Fruit fly (Drosophila melanogaster) whole organism, embryonic: ENCODE measurements around the gene nenya.

Source experiments
- Bteb2 ChIP-seq: fragments of 200-800 bp; sonication (Bioruptor generic); optimal IDR thresholded peaks from 2 replicates; lab custom pipeline; 2016; ENCODE audit warnings: missing biosample characterization, missing genetic modification characterization
- CG10543 ChIP-seq: fragments of 200-800 bp; sonication (Bioruptor generic); optimal IDR thresholded peaks from 3 replicates; lab custom pipeline; 2017; ENCODE audit warnings: missing biosample characterization, mild to moderate bottlenecking, missing genetic modification characterization, moderate library complexity
- CG14441 ChIP-seq: fragments of 200-800 bp; sonication (Bioruptor generic); IDR thresholded peaks from 2 replicates; pipeline ENCODE4 v1.3.6; 2022; ENCODE audit warnings: missing biosample characterization, missing genetic modification characterization
- CG14710 ChIP-seq: fragments of 200-800 bp; sonication (Bioruptor generic); optimal IDR thresholded peaks from 3 replicates; lab custom pipeline; 2019; ENCODE audit warnings: missing biosample characterization, mild to moderate bottlenecking, missing genetic modification characterization, moderate library complexity
- CG15011 ChIP-seq: fragments of 200-800 bp; sonication (Bioruptor generic); optimal IDR thresholded peaks from 3 replicates; lab custom pipeline; 2018; ENCODE audit warnings: missing biosample characterization, mild to moderate bottlenecking, missing genetic modification characterization
- CG15479 ChIP-seq: fragments of 200-800 bp; sonication (Bioruptor generic); optimal IDR thresholded peaks from 3 replicates; lab custom pipeline; 2019; ENCODE audit warnings: missing biosample characterization, mild to moderate bottlenecking, missing genetic modification characterization, moderate library complexity
- CG18599 ChIP-seq: fragments of 200-800 bp; sonication (Bioruptor generic); optimal IDR thresholded peaks from 3 replicates; lab custom pipeline; 2017; ENCODE audit warnings: missing biosample characterization, missing genetic modification characterization, mild to moderate bottlenecking, moderate library complexity, missing genetic modification reagents
- CG3838 ChIP-seq: fragments of 200-800 bp; sonication (Bioruptor generic); optimal IDR thresholded peaks from 3 replicates; lab custom pipeline; 2016; ENCODE audit warnings: missing biosample characterization, missing genetic modification characterization
- CG6175 ChIP-seq: fragments of 200-800 bp; sonication (Bioruptor generic); IDR thresholded peaks from 3 replicates; pipeline ENCODE4 v1.3.6; 2022; ENCODE audit warnings: missing biosample characterization, missing genetic modification characterization
- CG9932 ChIP-seq: fragments of 200-800 bp; sonication (Bioruptor generic); IDR thresholded peaks from 2 replicates; pipeline ENCODE4 v1.3.6; 2022; ENCODE audit warnings: missing biosample characterization, missing genetic modification characterization
- Dp ChIP-seq: fragments of 200-800 bp; sonication (Bioruptor generic); optimal IDR thresholded peaks from 2 replicates; lab custom pipeline; 2018; ENCODE audit warnings: missing biosample characterization, mild to moderate bottlenecking, missing genetic modification characterization, moderate library complexity
- H15 ChIP-seq: fragments of 200-800 bp; sonication (Bioruptor generic); IDR thresholded peaks from 3 replicates; pipeline ENCODE4 v1.3.6; 2022; ENCODE audit warnings: missing biosample characterization, missing genetic modification characterization
- HLH3B ChIP-seq: fragments of 200-800 bp; sonication (Bioruptor generic); IDR thresholded peaks from 2 replicates; pipeline ENCODE4 v1.3.6; 2022; ENCODE audit warnings: missing biosample characterization, missing genetic modification characterization
- Hmr ChIP-seq: fragments of 200-800 bp; sonication (Bioruptor generic); optimal IDR thresholded peaks from 3 replicates; lab custom pipeline; 2017; ENCODE audit warnings: mild to moderate bottlenecking, missing biosample characterization, missing genetic modification reagents, missing genetic modification characterization
- Hmx ChIP-seq: fragments of 200-800 bp; sonication (Bioruptor generic); optimal IDR thresholded peaks from 2 replicates; lab custom pipeline; 2016; ENCODE audit warnings: missing biosample characterization, missing genetic modification characterization
- Hr78 ChIP-seq, 2 experiments: fragments of 200-800 bp in 1 of 2; fragments of >200 bp in 1 of 2; sonication (Bioruptor generic) in 1 of 2; optimal IDR thresholded peaks; 2 replicates each; lab custom pipeline; 2017 to 2019; ENCODE audit warnings: missing biosample characterization in 2 of 2, missing genetic modification characterization in 2 of 2, mild to moderate bottlenecking in 1 of 2, moderate library complexity in 1 of 2
- Jarid2 ChIP-seq: fragments of 200-800 bp; sonication (Bioruptor generic); optimal IDR thresholded peaks from 3 replicates; lab custom pipeline; 2017; ENCODE audit warnings: mild to moderate bottlenecking, missing biosample characterization, missing genetic modification reagents, missing genetic modification characterization
- Lhr ChIP-seq: fragments of 200-800 bp; sonication (Bioruptor generic); optimal IDR thresholded peaks from 3 replicates; lab custom pipeline; 2017; ENCODE audit warnings: mild to moderate bottlenecking, missing biosample characterization, missing genetic modification reagents, missing genetic modification characterization
- Med ChIP-seq: fragments of 200-800 bp; sonication (Bioruptor generic); peaks from one replicate; lab custom pipeline; 2016; ENCODE audit warnings: missing biosample characterization, missing genetic modification characterization, mild to moderate bottlenecking, inconsistent platforms, moderate library complexity
- Opbp ChIP-seq: fragments of 200-800 bp; sonication (Bioruptor generic); IDR thresholded peaks from 3 replicates; pipeline ENCODE4 v1.3.6; 2022; ENCODE audit warnings: missing biosample characterization, missing genetic modification characterization; ENCODE audit not compliant: partially characterized antibody
- Optix ChIP-seq: fragments of 200-800 bp; sonication (Bioruptor generic); IDR thresholded peaks from 3 replicates; pipeline ENCODE4 v1.3.6; 2022; ENCODE audit warnings: missing biosample characterization, missing genetic modification characterization
- Rx ChIP-seq: fragments of 200-800 bp; sonication (Bioruptor generic); IDR thresholded peaks from 2 replicates; pipeline ENCODE4 v1.3.6; 2022; ENCODE audit warnings: missing biosample characterization, missing genetic modification characterization
- Taf1 ChIP-seq: fragments of 200-800 bp; sonication (Bioruptor generic); IDR thresholded peaks from 2 replicates; pipeline ENCODE4 v1.3.6; 2022; ENCODE audit warnings: missing biosample characterization, missing genetic modification characterization
- YL-1 ChIP-seq: fragments of 200-800 bp; sonication (Bioruptor generic); optimal IDR thresholded peaks from 3 replicates; lab custom pipeline; 2017; ENCODE audit warnings: missing biosample characterization, mild to moderate bottlenecking, missing genetic modification characterization
- al ChIP-seq: fragments of 200-800 bp; sonication (Bioruptor generic); IDR thresholded peaks from 2 replicates; pipeline ENCODE4 v1.3.6; 2022; ENCODE audit warnings: missing biosample characterization, missing genetic modification characterization
- bbx ChIP-seq: fragments of 200-800 bp; sonication (Bioruptor generic); IDR thresholded peaks from 2 replicates; pipeline ENCODE4 v1.3.6; 2022; ENCODE audit warnings: missing biosample characterization, missing genetic modification characterization; ENCODE audit not compliant: partially characterized antibody
- cato ChIP-seq: fragments of 200-800 bp; sonication (Bioruptor generic); optimal IDR thresholded peaks from 2 replicates; lab custom pipeline; 2016; ENCODE audit warnings: missing biosample characterization, missing genetic modification characterization, borderline replicate concordance
- dati ChIP-seq: fragments of 200-800 bp; sonication (Bioruptor generic); IDR thresholded peaks from 2 replicates; pipeline ENCODE4 v1.3.6; 2022; ENCODE audit warnings: missing biosample characterization, missing genetic modification characterization
- dpn ChIP-seq, 2 experiments: fragments of 200-800 bp; sonication (Bioruptor generic); optimal IDR thresholded peaks; 3 replicates each; lab custom pipeline; 2016; ENCODE audit warnings: missing biosample characterization in 2 of 2, missing genetic modification characterization in 2 of 2
- dysf ChIP-seq: fragments of 200-800 bp; sonication (Bioruptor generic); IDR thresholded peaks from 3 replicates; pipeline ENCODE4 v1.3.6; 2022; ENCODE audit warnings: missing biosample characterization, missing genetic modification characterization
- eve ChIP-seq, 2 experiments: fragments of >200 bp; optimal IDR thresholded peaks; 2 replicates each; lab custom pipeline; 2017; ENCODE audit warnings: missing biosample characterization in 2 of 2, missing genetic modification characterization in 2 of 2
- gro ChIP-seq: fragments of 200-800 bp; sonication (Bioruptor generic); optimal IDR thresholded peaks from 2 replicates; lab custom pipeline; 2016; ENCODE audit warnings: missing biosample characterization, missing genetic modification characterization
- gt ChIP-seq: fragments of 200-800 bp; sonication (Bioruptor generic); IDR thresholded peaks from 2 replicates; pipeline ENCODE4 v1.3.6; 2022; ENCODE audit warnings: missing biosample characterization, missing genetic modification characterization
- hb ChIP-seq: fragments of 200-800 bp; sonication (Bioruptor generic); IDR thresholded peaks from 3 replicates; pipeline ENCODE4 v1.3.6; 2022; ENCODE audit warnings: missing biosample characterization, missing genetic modification characterization; ENCODE audit not compliant: partially characterized antibody
- hkb ChIP-seq, 2 experiments: fragments of 200-800 bp in 1 of 2; fragments of >200 bp in 1 of 2; sonication (Bioruptor generic) in 1 of 2; IDR thresholded peaks in 1 of 2; optimal IDR thresholded peaks in 1 of 2; 2 replicates each; pipeline versions ENCODE4 v1.3.6 to Lab custom; 2017 to 2022; ENCODE audit warnings: missing biosample characterization in 1 of 2, missing genetic modification characterization in 1 of 2
- jigr1 ChIP-seq: fragments of 200-800 bp; sonication (Bioruptor generic); IDR thresholded peaks from 3 replicates; pipeline ENCODE4 v1.3.6; 2022; ENCODE audit warnings: missing biosample characterization, missing genetic modification characterization
- lilli ChIP-seq: fragments of 200-800 bp; sonication (Bioruptor generic); optimal IDR thresholded peaks from 3 replicates; lab custom pipeline; 2016; ENCODE audit warnings: missing biosample characterization, missing genetic modification characterization
- luna ChIP-seq: fragments of 200-800 bp; sonication (Bioruptor generic); optimal IDR thresholded peaks from 2 replicates; lab custom pipeline; 2016; ENCODE audit warnings: missing biosample characterization, missing genetic modification characterization
- mld ChIP-seq: fragments of 200-800 bp; sonication (Bioruptor generic); IDR thresholded peaks from 3 replicates; pipeline ENCODE4 v1.3.6; 2022; ENCODE audit warnings: missing biosample characterization, missing genetic modification characterization; ENCODE audit not compliant: partially characterized antibody
- nmo ChIP-seq: fragments of 200-800 bp; sonication (Bioruptor generic); optimal IDR thresholded peaks from 2 replicates; lab custom pipeline; 2018; ENCODE audit warnings: missing biosample characterization, mild to moderate bottlenecking, missing genetic modification characterization, moderate library complexity
- pho ChIP-seq: fragments of 200-800 bp; sonication (Bioruptor generic); optimal IDR thresholded peaks from 2 replicates; lab custom pipeline; 2016; ENCODE audit warnings: missing biosample characterization, missing genetic modification characterization
- pnt ChIP-seq: fragments of 200-800 bp; sonication (Bioruptor generic); optimal IDR thresholded peaks from 3 replicates; lab custom pipeline; 2016; ENCODE audit warnings: missing biosample characterization, missing genetic modification characterization
- sc ChIP-seq, 3 experiments: fragments of >200 bp in 2 of 3; fragments of 200-800 bp in 1 of 3; sonication (Bioruptor generic) in 1 of 3; optimal IDR thresholded peaks; 2 replicates in 2 of 3; 3 replicates in 1 of 3; lab custom pipeline; 2017; ENCODE audit warnings: mild to moderate bottlenecking in 1 of 3, missing biosample characterization in 1 of 3, missing genetic modification characterization in 1 of 3, missing genetic modification reagents in 1 of 3
- slbo ChIP-seq: fragments of 200-800 bp; sonication (Bioruptor generic); IDR thresholded peaks from 2 replicates; pipeline ENCODE4 v1.3.6; 2022; ENCODE audit warnings: missing biosample characterization, missing genetic modification characterization
- stwl ChIP-seq: fragments of 200-800 bp; sonication (Bioruptor generic); optimal IDR thresholded peaks from 3 replicates; lab custom pipeline; 2018; ENCODE audit warnings: missing biosample characterization, mild to moderate bottlenecking, missing genetic modification characterization, moderate library complexity
- usp ChIP-seq: fragments of >200 bp; optimal IDR thresholded peaks from 2 replicates; lab custom pipeline; 2017; ENCODE audit warnings: missing biosample characterization, missing genetic modification characterization
- zen ChIP-seq: fragments of 200-800 bp; sonication (Bioruptor generic); optimal IDR thresholded peaks from 3 replicates; lab custom pipeline; 2018; ENCODE audit warnings: missing biosample characterization, mild to moderate bottlenecking, missing genetic modification characterization, moderate library complexity
- zf30C ChIP-seq: fragments of 200-800 bp; sonication (Bioruptor generic); optimal IDR thresholded peaks from 3 replicates; lab custom pipeline; 2018; ENCODE audit warnings: missing biosample characterization, mild to moderate bottlenecking, missing genetic modification characterization

nenya gene

DNA sequence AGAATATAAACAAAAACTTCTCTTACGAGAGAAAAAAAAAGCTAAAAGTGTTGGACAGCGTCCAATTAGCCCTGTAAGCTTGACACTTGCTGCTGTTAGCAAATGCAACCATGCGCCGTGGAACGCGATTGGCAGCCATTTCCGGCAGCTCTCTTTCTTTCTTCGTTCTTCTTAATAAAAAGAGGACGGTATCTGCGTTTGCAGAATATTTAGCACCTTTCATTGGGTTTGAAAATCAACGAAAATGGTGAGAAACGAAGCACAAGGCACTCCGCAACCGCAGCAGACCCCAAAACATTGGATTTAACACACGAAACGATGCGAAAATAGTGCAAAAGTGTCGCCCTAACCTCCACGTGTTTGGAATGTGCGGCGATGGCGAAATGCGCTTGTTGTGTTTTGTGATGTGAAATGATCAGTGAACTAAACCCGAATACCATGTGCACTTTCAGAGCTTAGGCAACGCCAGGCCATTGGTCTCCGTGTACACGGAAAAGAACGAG lies 5.2 kb downstream of the nenya start, which contains the start of gene RpL4:
TSS of gene RpL4 (plus strand) at position 149 of the 503 bp plus-strand sequence.
- TF ChIP-seq Med (GFP tag; lab: Kevin White, UChicago) (peak; percentile 98), CG15479 (peak; percentile 35), Lhr (peak; percentile 89), nmo (GFP tag; lab: Kevin White, UChicago) (peak; percentile 71), Hr78 (GFP tag; optimal IDR thresholded peaks at IDR 0.05; lab: Kevin White, UChicago) (peak in 1 of 2 experiments; percentile 19), CG3838 (GFP tag; lab: Kevin White, UChicago) (peak; percentile 77), CG15011 (GFP tag; lab: Kevin White, UChicago) (no peak), CG14441 (GFP tag; lab: Robert Waterston, UW) (peak; percentile 60), zen (tag; lab: Kevin White, UChicago) (peak; percentile 45), Hmx (GFP tag; lab: Kevin White, UChicago) (peak; percentile 8), hb (GFP tag; lab: Robert Waterston, UW) (no peak), sc (optimal IDR thresholded peaks at IDR 0.05; lab: Kevin White, UChicago) (no peak), sc (GFP tag; optimal IDR thresholded peaks at IDR 0.05; lab: Kevin White, UChicago) (peak; percentile 88), al (peak; percentile 61), CG14710 (tag; lab: Kevin White, UChicago) (peak; percentile 76), stwl (peak; percentile 69), Jarid2 (peak; percentile 50), Bteb2 (GFP tag; lab: Kevin White, UChicago) (peak; percentile 72), Rx (GFP tag; lab: Robert Waterston, UW) (peak; percentile 77), Dp (GFP tag; lab: Kevin White, UChicago) (peak; percentile 12), bbx (peak; percentile 27; the same call in 1 of the 2 replicates), luna (peak; percentile 79), slbo (GFP tag; lab: Robert Waterston, UW) (peak; percentile 75), Hmr (peak; percentile 94), lilli (GFP tag; lab: Kevin White, UChicago) (peak; percentile 76), pho (peak; percentile 77), Taf1 (GFP tag; lab: Robert Waterston, UW) (0 out of 2 replicates have a peak, but pooled peaks have one; percentile 26), hkb (optimal IDR thresholded peaks at IDR 0.05; lab: Kevin White, UChicago) (no peak), hkb (GFP tag; IDR thresholded peaks at IDR 0.05; lab: Robert Waterston, UW) (peak; percentile 84), YL-1 (peak; percentile 98), dati (peak; percentile 56), H15 (peak; percentile 74; the same call in 2 of the 3 replicates), CG9932 (peak; percentile 65), eve (GFP tag; optimal IDR thresholded peaks at IDR 0.05; lab: Kevin White, UChicago) (no peak), cato (GFP tag; lab: Kevin White, UChicago) (peak; percentile 62), gt (GFP tag; lab: Robert Waterston, UW) (no peak), Opbp (GFP tag; lab: Robert Waterston, UW) (0 out of 3 replicates have a peak, but pooled peaks have one; percentile 31), CG10543 (GFP tag; lab: Kevin White, UChicago) (peak; percentile 93), HLH3B (GFP tag; lab: Robert Waterston, UW) (peak; percentile 78), Optix (GFP tag; lab: Robert Waterston, UW) (no peak), usp (GFP tag; lab: Kevin White, UChicago) (no peak), mld (GFP tag; lab: Robert Waterston, UW) (0 out of 3 replicates have a peak, but pooled peaks have one; percentile 42), dpn (GFP tag; optimal IDR thresholded peaks at IDR 0.05; lab: Kevin White, UChicago) (peak; percentile 52 to 82), CG6175 (GFP tag; lab: Robert Waterston, UW) (peak; percentile 71), pnt (GFP tag; lab: Kevin White, UChicago) (peak; percentile 24), CG18599 (GFP tag; lab: Kevin White, UChicago) (peak; percentile 81), dysf (GFP tag; lab: Robert Waterston, UW) (peak; percentile 72), jigr1 (GFP tag; lab: Robert Waterston, UW) (no peak), gro (GFP tag; lab: Kevin White, UChicago) (peak; percentile 82), zf30C (peak; percentile 39)
